Worm (Caenorhabditis elegans) whole organism, mixed stage, embryonic: ENCODE measurements around the gene C16C8.10.

ENCODE experiments used
- M03D4.4 ChIP-seq: sonication (generic microtip); optimal IDR thresholded peaks from 2 replicates; lab custom pipeline; 2017; ENCODE audit warnings: mild to moderate bottlenecking, missing genetic modification characterization, missing compliant biosample characterization
- bed-3 ChIP-seq: fragments of 200-800 bp; sonication (Bioruptor generic); optimal IDR thresholded peaks from 3 replicates; lab custom pipeline; 2018; ENCODE audit warnings: mild to moderate bottlenecking, missing genetic modification characterization, moderate library complexity, missing compliant biosample characterization
- blmp-1 ChIP-seq: fragments of 150-350 bp; optimal IDR thresholded peaks from 2 replicates; lab custom pipeline; 2014; ENCODE audit warnings: missing biosample characterization, missing genetic modification characterization
- ceh-39 ChIP-seq: fragments of 150-350 bp; optimal IDR thresholded peaks from 2 replicates; lab custom pipeline; 2014; ENCODE audit warnings: missing biosample characterization, missing genetic modification characterization
- ceh-43 ChIP-seq: fragments of 200-800 bp; sonication (Bioruptor generic); optimal IDR thresholded peaks from 2 replicates; lab custom pipeline; 2018; ENCODE audit warnings: mild to moderate bottlenecking, missing genetic modification characterization, moderate library complexity, missing compliant biosample characterization
- ceh-83 ChIP-seq: fragments of 200-800 bp; sonication (Bioruptor generic); optimal IDR thresholded peaks from 2 replicates; lab custom pipeline; 2018; ENCODE audit warnings: mild to moderate bottlenecking, missing genetic modification characterization, missing compliant biosample characterization
- ces-1 ChIP-seq: fragments of 150-350 bp; optimal IDR thresholded peaks from 2 replicates; lab custom pipeline; 2014; ENCODE audit warnings: missing biosample characterization, missing genetic modification reagents, missing genetic modification characterization
- cnd-1 ChIP-seq: fragments of 200-800 bp; sonication (Bioruptor generic); optimal IDR thresholded peaks from 2 replicates; lab custom pipeline; 2018; ENCODE audit warnings: mild to moderate bottlenecking, missing genetic modification characterization, missing compliant biosample characterization
- elt-1 ChIP-seq: sonication (generic microtip); optimal IDR thresholded peaks from 2 replicates; lab custom pipeline; 2017; ENCODE audit warnings: missing genetic modification characterization, mild to moderate bottlenecking, missing compliant biosample characterization, antibody characterized with exemption, moderate library complexity, borderline replicate concordance; ENCODE audit not compliant: insufficient read depth
- flh-1 ChIP-seq: fragments of 200-800 bp; sonication (Bioruptor generic); optimal IDR thresholded peaks from 2 replicates; lab custom pipeline; 2018; ENCODE audit warnings: mild to moderate bottlenecking, missing genetic modification characterization, moderate library complexity, missing compliant biosample characterization
- ham-2 ChIP-seq: fragments of 200-800 bp; sonication (Bioruptor generic); optimal IDR thresholded peaks from 2 replicates; lab custom pipeline; 2018; ENCODE audit warnings: mild to moderate bottlenecking, missing genetic modification characterization, missing compliant biosample characterization
- hlh-1 ChIP-seq: fragments of 150-350 bp; optimal IDR thresholded peaks from 2 replicates; lab custom pipeline; 2014; ENCODE audit warnings: missing biosample characterization, missing genetic modification reagents, missing genetic modification characterization
- lin-13 ChIP-seq: fragments of 150-350 bp; optimal IDR thresholded peaks from 2 replicates; lab custom pipeline; 2014; ENCODE audit warnings: missing biosample characterization, missing genetic modification characterization
- lin-32 ChIP-seq: fragments of 200-800 bp; sonication (Bioruptor generic); optimal IDR thresholded peaks from 2 replicates; lab custom pipeline; 2018; ENCODE audit warnings: mild to moderate bottlenecking, missing genetic modification characterization, missing compliant biosample characterization
- lsy-2 ChIP-seq: fragments of 150-350 bp; optimal IDR thresholded peaks from 2 replicates; lab custom pipeline; 2014; ENCODE audit warnings: missing biosample characterization, missing genetic modification characterization
- mab-5 ChIP-seq: fragments of 150-350 bp; optimal IDR thresholded peaks from 2 replicates; lab custom pipeline; 2014; ENCODE audit warnings: missing biosample characterization, missing genetic modification characterization
- mep-1 ChIP-seq: fragments of 150-350 bp; optimal IDR thresholded peaks from 2 replicates; lab custom pipeline; 2017; ENCODE audit warnings: missing biosample characterization, missing genetic modification reagents, missing genetic modification characterization, inconsistent platforms
- mls-2 ChIP-seq: sonication (generic microtip); optimal IDR thresholded peaks from 2 replicates; lab custom pipeline; 2016; ENCODE audit warnings: mild to moderate bottlenecking, missing genetic modification characterization, moderate library complexity, missing compliant biosample characterization
- nhr-12 ChIP-seq: fragments of 150-350 bp; optimal IDR thresholded peaks from 2 replicates; lab custom pipeline; 2014; ENCODE audit warnings: missing biosample characterization, missing genetic modification characterization
- nhr-2 ChIP-seq: fragments of 150-350 bp; optimal IDR thresholded peaks from 2 replicates; lab custom pipeline; 2014; ENCODE audit warnings: missing biosample characterization, missing genetic modification characterization
- nhr-28 ChIP-seq: fragments of 150-350 bp; optimal IDR thresholded peaks from 2 replicates; lab custom pipeline; 2014; ENCODE audit warnings: missing biosample characterization, missing genetic modification characterization
- nhr-76 ChIP-seq: sonication (generic microtip); optimal IDR thresholded peaks from 2 replicates; lab custom pipeline; 2017; ENCODE audit warnings: missing biosample characterization, missing genetic modification characterization
- pha-4 ChIP-seq: fragments of 150-350 bp; optimal IDR thresholded peaks from 2 replicates; lab custom pipeline; 2018; ENCODE audit warnings: missing biosample characterization, missing genetic modification reagents, missing genetic modification characterization
- sem-2 ChIP-seq: fragments of 200-800 bp; sonication (Bioruptor generic); optimal IDR thresholded peaks from 2 replicates; lab custom pipeline; 2018; ENCODE audit warnings: mild to moderate bottlenecking, missing genetic modification characterization, missing compliant biosample characterization
- snpc-4 ChIP-seq: fragments of 150-350 bp; optimal IDR thresholded peaks from 2 replicates; lab custom pipeline; 2014; ENCODE audit warnings: missing biosample characterization, missing genetic modification characterization
- sptf-1 ChIP-seq: sonication (generic microtip); optimal IDR thresholded peaks from 2 replicates; lab custom pipeline; 2017; ENCODE audit warnings: mild to moderate bottlenecking, missing genetic modification characterization, moderate library complexity, missing compliant biosample characterization
- tbx-8 ChIP-seq: fragments of 200-800 bp; sonication (Bioruptor generic); optimal IDR thresholded peaks from 2 replicates; lab custom pipeline; 2018; ENCODE audit warnings: mild to moderate bottlenecking, missing genetic modification characterization, moderate library complexity, missing compliant biosample characterization
- unc-39 ChIP-seq: fragments of 150-350 bp; optimal IDR thresholded peaks from 2 replicates; lab custom pipeline; 2014; ENCODE audit warnings: missing biosample characterization, missing genetic modification characterization
- unc-62 ChIP-seq: fragments of 150-350 bp; optimal IDR thresholded peaks from 2 replicates; lab custom pipeline; 2014; ENCODE audit warnings: missing biosample characterization, missing genetic modification reagents, missing genetic modification characterization
- zip-8 ChIP-seq: fragments of 150-350 bp; optimal IDR thresholded peaks from 2 replicates; lab custom pipeline; 2014; ENCODE audit warnings: missing biosample characterization, missing genetic modification characterization
- ztf-11 ChIP-seq: fragments of 150-350 bp; optimal IDR thresholded peaks from 2 replicates; lab custom pipeline; 2014; ENCODE audit warnings: missing biosample characterization, missing genetic modification characterization

The C16C8.10 gene

ce11 chrII:3436412-3436811 lies 28.1 kb downstream of the C16C8.10 start, which contains the start of gene skpo-2:
TSS of gene skpo-2 (minus strand) at chrII:3436512.
- TF ChIP-seq hlh-1 (no peak), ceh-83 (no peak), nhr-76 (no peak), tbx-8 (GFP tag; lab: Kevin White, UChicago) (no peak), snpc-4 (tag; lab: Kevin White, UChicago) (no peak), nhr-12 (tag; lab: Kevin White, UChicago) (no peak), unc-39 (no peak)
- TF ChIP-seq, all 35 proteins: peak for 0

DNA sequence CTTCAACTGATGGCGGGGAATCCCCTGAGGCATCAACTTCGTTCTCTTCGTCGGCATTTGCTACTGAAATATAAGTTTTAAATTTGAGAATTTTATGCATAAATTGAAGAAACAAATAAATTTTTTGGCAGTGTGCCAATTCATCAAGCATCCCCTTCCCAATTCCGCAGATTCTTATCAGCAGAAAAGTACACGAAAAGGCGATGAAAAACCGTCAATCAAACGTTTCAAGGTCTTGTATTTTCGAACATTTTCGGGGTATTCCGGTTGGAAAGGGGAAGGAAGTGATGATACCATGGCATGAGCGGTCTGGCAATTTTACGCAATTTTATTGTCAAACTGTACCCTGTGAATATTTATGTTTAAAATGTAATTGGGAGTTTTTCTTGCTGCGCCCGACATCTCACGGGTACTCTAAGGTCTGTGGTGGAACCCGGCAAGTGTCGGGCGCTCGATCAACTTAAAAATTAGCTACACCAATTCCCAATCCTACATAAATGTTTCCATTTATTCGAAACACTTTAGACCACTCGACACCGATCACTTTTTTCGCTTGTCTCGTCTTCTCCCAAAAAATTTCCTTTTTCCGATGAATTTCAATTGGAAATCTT lies 29.5 kb downstream of the C16C8.10 start:
- no peak for TF ChIP-seq ces-1 (GFP tag; lab: Kevin White, UChicago)
- TF ChIP-seq ceh-83: no peak
- no peak for TF ChIP-seq ham-2 (GFP tag; lab: Kevin White, UChicago)
- TF ChIP-seq nhr-2 (tag; lab: Kevin White, UChicago): no peak
- no peak for TF ChIP-seq cnd-1
- TF ChIP-seq M03D4.4 (tag; lab: Kevin White, UChicago): no peak
- TF ChIP-seq ztf-11 (tag; lab: Kevin White, UChicago): no peak
- no peak for TF ChIP-seq pha-4 (tag; lab: Kevin White, UChicago)
- no peak for TF ChIP-seq lin-32
- TF ChIP-seq lin-13 (tag; lab: Kevin White, UChicago): no peak
- no peak for TF ChIP-seq lsy-2
- no peak for TF ChIP-seq mab-5 (tag; lab: Kevin White, UChicago)
- no peak for TF ChIP-seq unc-62
- TF ChIP-seq bed-3 (GFP tag; lab: Kevin White, UChicago): no peak
- no peak for TF ChIP-seq sem-2 (GFP tag; lab: Kevin White, UChicago)

DNA sequence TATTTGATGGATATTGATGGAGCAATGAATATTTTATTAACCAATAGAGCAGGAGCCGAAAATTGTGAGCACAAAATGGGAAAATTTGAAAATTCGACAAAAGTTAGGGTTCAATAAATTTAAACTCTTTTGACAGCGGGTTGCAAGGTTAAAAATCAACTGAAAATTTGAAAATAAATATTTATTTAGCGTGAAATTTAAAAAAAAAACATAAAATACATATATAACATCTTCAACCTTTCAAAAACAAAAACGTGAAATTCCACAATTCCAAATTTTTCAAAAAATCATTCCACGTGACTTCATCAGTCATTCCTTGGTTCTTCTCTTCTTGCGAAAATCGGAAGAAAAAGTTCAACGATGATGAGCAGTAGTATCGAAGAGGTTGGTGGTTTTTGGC lies 35.1 kb downstream of the C16C8.10 start, which contains the start of gene C16C8.18:
TSS of gene C16C8.18 (plus strand) at position 301 of the 400 bp plus-strand sequence.
- TF ChIP-seq mls-2 (no peak), flh-1 (GFP tag; lab: Kevin White, UChicago) (no peak), blmp-1 (tag; lab: Kevin White, UChicago) (no peak), ceh-39 (no peak), zip-8 (no peak), sptf-1 (tag; lab: Kevin White, UChicago) (no peak), ceh-43 (no peak), lsy-2 (no peak), nhr-28 (tag; lab: Kevin White, UChicago) (no peak), snpc-4 (tag; lab: Kevin White, UChicago) (no peak)

DNA sequence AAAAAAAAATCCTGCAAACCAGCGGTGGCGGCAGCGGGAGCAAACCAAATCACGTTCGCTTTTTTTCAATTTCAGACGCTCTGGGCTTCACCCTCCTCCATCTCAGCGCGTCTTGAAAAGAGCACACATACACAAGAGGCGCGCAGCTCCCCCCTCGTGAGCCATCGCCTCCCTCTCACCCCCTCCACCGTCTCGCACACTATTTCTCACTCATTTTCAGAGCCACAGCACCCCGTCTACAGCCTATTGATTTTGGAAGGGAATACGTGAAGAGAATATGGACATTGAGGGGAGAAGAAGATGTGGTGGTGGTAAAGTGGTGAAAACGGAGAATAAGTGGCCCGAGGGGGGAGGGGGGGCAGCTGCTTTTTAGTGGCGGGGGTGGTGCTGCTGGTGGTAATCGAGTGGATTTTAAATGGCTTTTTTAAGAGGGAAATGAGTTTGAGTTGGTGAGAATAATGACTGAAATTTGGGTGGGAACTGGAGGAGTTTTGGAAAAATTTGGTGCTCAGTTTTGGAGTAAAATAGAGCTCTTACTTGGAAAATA lies 36.2 kb downstream of the C16C8.10 start:
- TF ChIP-seq snpc-4 (tag; lab: Kevin White, UChicago) (no peak), flh-1 (GFP tag; lab: Kevin White, UChicago) (no peak), sptf-1 (tag; lab: Kevin White, UChicago) (peak; percentile 16), ceh-83 (no peak), ces-1 (GFP tag; lab: Kevin White, UChicago) (peak; percentile 71), elt-1 (tag; lab: Kevin White, UChicago) (no peak)

DNA sequence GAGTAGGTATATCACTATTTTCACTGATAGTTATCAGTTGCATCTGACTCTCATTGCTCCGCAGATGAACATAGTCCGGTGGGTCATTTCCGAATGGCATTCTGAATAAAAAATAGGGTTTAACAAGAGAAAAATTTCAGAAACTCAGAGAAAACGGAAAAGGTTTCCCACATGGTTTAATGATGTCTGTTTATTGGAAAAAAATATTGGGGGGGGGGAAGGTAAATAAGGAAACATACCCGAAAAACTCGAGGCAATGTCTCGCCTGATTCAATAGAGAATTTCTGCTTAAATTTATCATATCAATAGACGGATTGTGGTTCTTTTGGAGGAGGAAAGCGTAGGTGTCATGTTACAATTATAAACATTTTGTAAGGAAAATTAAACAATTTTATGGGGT lies 39.0 kb downstream of the C16C8.10 start, which contains the start of gene nep-11:
TSS of gene nep-11 (minus strand) at position 101 of the 400 bp plus-strand sequence.
- TF ChIP-seq mab-5 (tag; lab: Kevin White, UChicago) (no peak), M03D4.4 (tag; lab: Kevin White, UChicago) (no peak), sptf-1 (tag; lab: Kevin White, UChicago) (no peak), unc-39 (no peak), snpc-4 (tag; lab: Kevin White, UChicago) (no peak), elt-1 (tag; lab: Kevin White, UChicago) (no peak), unc-62 (no peak), lin-32 (no peak), flh-1 (GFP tag; lab: Kevin White, UChicago) (no peak), nhr-76 (no peak), cnd-1 (no peak), blmp-1 (tag; lab: Kevin White, UChicago) (no peak), tbx-8 (GFP tag; lab: Kevin White, UChicago) (no peak), bed-3 (GFP tag; lab: Kevin White, UChicago) (no peak), mep-1 (tag; lab: Kevin White, UChicago) (no peak)
